Fruit fly (Drosophila melanogaster) whole organism, embryonic: ENCODE results near the gene CG6709.

Experiments used
- Atf6 ChIP-seq: fragments of 200-800 bp; sonication (Bioruptor generic); IDR thresholded peaks from 2 replicates; pipeline ENCODE4 v1.3.6; 2022; ENCODE audit warnings: missing biosample characterization, missing genetic modification characterization
- Awh ChIP-seq: fragments of 200-800 bp; sonication (Bioruptor generic); IDR thresholded peaks from 2 replicates; pipeline ENCODE4, ENCODE4 v1.3.6; 2022; ENCODE audit warnings: missing biosample characterization, missing genetic modification characterization
- Blimp-1 ChIP-seq: fragments of 200-800 bp; sonication (Bioruptor generic); optimal IDR thresholded peaks from 3 replicates; lab custom pipeline; 2018; ENCODE audit warnings: missing biosample characterization, missing genetic modification characterization, mild to moderate bottlenecking, moderate library complexity, missing genetic modification reagents
- CG10267 ChIP-seq: fragments of 200-800 bp; sonication (Bioruptor generic); optimal IDR thresholded peaks from 2 replicates; lab custom pipeline; 2018; ENCODE audit warnings: missing biosample characterization, mild to moderate bottlenecking, missing genetic modification characterization, moderate library complexity
- CG10274 ChIP-seq: fragments of 200-800 bp; sonication (Bioruptor generic); optimal IDR thresholded peaks from 3 replicates; lab custom pipeline; 2017; ENCODE audit warnings: missing biosample characterization, mild to moderate bottlenecking, missing genetic modification characterization
- CG10431 ChIP-seq: fragments of 200-800 bp; sonication (Bioruptor generic); optimal IDR thresholded peaks from 3 replicates; lab custom pipeline; 2018; ENCODE audit warnings: missing biosample characterization, mild to moderate bottlenecking, missing genetic modification characterization
- CG11560 ChIP-seq: fragments of 200-800 bp; sonication (Bioruptor generic); IDR thresholded peaks from 3 replicates; pipeline ENCODE4 v1.3.6; 2022; ENCODE audit warnings: missing biosample characterization, missing genetic modification characterization
- CG13424 ChIP-seq: fragments of 200-800 bp; sonication (Bioruptor generic); optimal IDR thresholded peaks from 2 replicates; lab custom pipeline; 2019; ENCODE audit warnings: missing biosample characterization, mild to moderate bottlenecking, missing genetic modification characterization, moderate library complexity
- CG13775 ChIP-seq: fragments of 200-800 bp; sonication (Bioruptor generic); optimal IDR thresholded peaks from 3 replicates; lab custom pipeline; 2017; ENCODE audit warnings: missing biosample characterization, mild to moderate bottlenecking, missing genetic modification characterization
- CG1529 ChIP-seq: fragments of 200-800 bp; sonication (Bioruptor generic); optimal IDR thresholded peaks from 3 replicates; lab custom pipeline; 2018; ENCODE audit warnings: missing biosample characterization, missing genetic modification characterization
- CG17328 ChIP-seq: fragments of 200-800 bp; sonication (Bioruptor generic); IDR thresholded peaks from 2 replicates; pipeline ENCODE4 v1.3.6; 2022; ENCODE audit warnings: missing biosample characterization, missing genetic modification characterization
- CG1832 ChIP-seq: fragments of 200-800 bp; sonication (Bioruptor generic); optimal IDR thresholded peaks from 2 replicates; lab custom pipeline; 2017; ENCODE audit warnings: missing biosample characterization, mild to moderate bottlenecking, missing genetic modification characterization, inconsistent platforms
- CG2199 ChIP-seq: fragments of 200-800 bp; sonication (Bioruptor generic); IDR thresholded peaks from 3 replicates; pipeline ENCODE4 v1.3.6; 2022; ENCODE audit warnings: missing biosample characterization, missing genetic modification characterization
- CG4820 ChIP-seq: fragments of 200-800 bp; sonication (Bioruptor generic); optimal IDR thresholded peaks from 3 replicates; lab custom pipeline; 2016; ENCODE audit warnings: missing biosample characterization, missing genetic modification characterization
- CG7987 ChIP-seq: fragments of 200-800 bp; sonication (Bioruptor generic); optimal IDR thresholded peaks from 2 replicates; lab custom pipeline; 2018; ENCODE audit warnings: missing biosample characterization, mild to moderate bottlenecking, missing genetic modification characterization, moderate library complexity
- CG9876 ChIP-seq: fragments of 200-800 bp; sonication (Bioruptor generic); optimal IDR thresholded peaks from 2 replicates; lab custom pipeline; 2016; ENCODE audit warnings: missing biosample characterization, missing genetic modification characterization
- Dip2 ChIP-seq: fragments of 200-800 bp; sonication (Bioruptor generic); IDR thresholded peaks from 2 replicates; pipeline ENCODE4 v1.3.6; 2022; ENCODE audit warnings: missing biosample characterization, missing genetic modification characterization
- Elba2 ChIP-seq: fragments of 200-800 bp; sonication (Bioruptor generic); optimal IDR thresholded peaks from 3 replicates; lab custom pipeline; 2016; ENCODE audit warnings: missing biosample characterization, missing genetic modification characterization
- Hmr ChIP-seq: fragments of 200-800 bp; sonication (Bioruptor generic); optimal IDR thresholded peaks from 3 replicates; lab custom pipeline; 2017; ENCODE audit warnings: mild to moderate bottlenecking, missing biosample characterization, missing genetic modification reagents, missing genetic modification characterization
- Hr39 ChIP-seq: fragments of >200 bp; optimal IDR thresholded peaks from 2 replicates; lab custom pipeline; 2017
- Max ChIP-seq: fragments of 200-800 bp; sonication (Bioruptor generic); optimal IDR thresholded peaks from 2 replicates; lab custom pipeline; 2016; ENCODE audit warnings: missing biosample characterization, mild to moderate bottlenecking, missing genetic modification characterization
- Meics ChIP-seq: fragments of 200-800 bp; sonication (Bioruptor generic); optimal IDR thresholded peaks from 2 replicates; lab custom pipeline; 2017; ENCODE audit warnings: missing biosample characterization, mild to moderate bottlenecking, missing genetic modification characterization
- Mrtf ChIP-seq: fragments of 200-800 bp; sonication (Bioruptor generic); IDR thresholded peaks from 3 replicates; pipeline ENCODE4 v1.3.6; 2022; ENCODE audit warnings: missing biosample characterization, missing genetic modification characterization
- Poxn ChIP-seq: fragments of 200-800 bp; sonication (Bioruptor generic); IDR thresholded peaks from 2 replicates; pipeline ENCODE4 v1.3.6; 2022; ENCODE audit warnings: missing biosample characterization, missing genetic modification characterization
- Ravus ChIP-seq: fragments of 200-800 bp; sonication (Bioruptor generic); IDR thresholded peaks from 2 replicates; pipeline ENCODE4 v1.3.6; 2022; ENCODE audit warnings: missing biosample characterization, missing genetic modification characterization
- Scr ChIP-seq: fragments of 200-800 bp; sonication (Bioruptor generic); IDR thresholded peaks from 2 replicates; pipeline ENCODE4 v1.3.6; 2022; ENCODE audit warnings: missing biosample characterization, missing genetic modification characterization; ENCODE audit not compliant: partially characterized antibody
- Side ChIP-seq: fragments of 200-800 bp; sonication (Bioruptor generic); optimal IDR thresholded peaks from 2 replicates; lab custom pipeline; 2016; ENCODE audit warnings: missing biosample characterization, missing genetic modification characterization
- Sox100B ChIP-seq: fragments of 200-800 bp; sonication (Bioruptor generic); optimal IDR thresholded peaks from 3 replicates; lab custom pipeline; 2018; ENCODE audit warnings: missing biosample characterization, mild to moderate bottlenecking, missing genetic modification characterization
- Ssrp ChIP-seq: fragments of 200-800 bp; sonication (Bioruptor generic); optimal IDR thresholded peaks from 2 replicates; lab custom pipeline; 2018; ENCODE audit warnings: missing biosample characterization, mild to moderate bottlenecking, missing genetic modification characterization, moderate library complexity
- Usf ChIP-seq: fragments of 200-800 bp; sonication (Bioruptor generic); optimal IDR thresholded peaks from 2 replicates; lab custom pipeline; 2017; ENCODE audit warnings: missing genotype, missing biosample characterization, missing genetic modification characterization
- YL-1 ChIP-seq: fragments of 200-800 bp; sonication (Bioruptor generic); optimal IDR thresholded peaks from 3 replicates; lab custom pipeline; 2017; ENCODE audit warnings: missing biosample characterization, mild to moderate bottlenecking, missing genetic modification characterization
- ara ChIP-seq: fragments of 200-800 bp; sonication (Bioruptor generic); IDR thresholded peaks from 2 replicates; pipeline ENCODE4 v1.3.6; 2022; ENCODE audit warnings: missing biosample characterization, missing genetic modification characterization
- corto ChIP-seq: fragments of 200-800 bp; sonication (Bioruptor generic); optimal IDR thresholded peaks from 2 replicates; lab custom pipeline; 2016; ENCODE audit warnings: missing biosample characterization, mild to moderate bottlenecking, missing genetic modification characterization, moderate library complexity
- crc ChIP-seq: fragments of 200-800 bp; sonication (Bioruptor generic); optimal IDR thresholded peaks from 2 replicates; lab custom pipeline; 2016; ENCODE audit warnings: missing biosample characterization, missing genetic modification characterization
- exex ChIP-seq: fragments of 200-800 bp; sonication (Bioruptor generic); optimal IDR thresholded peaks from 4 replicates; lab custom pipeline; 2018; ENCODE audit warnings: missing biosample characterization, mild to moderate bottlenecking, missing genetic modification characterization, moderate library complexity
- fd102C ChIP-seq: fragments of 200-800 bp; sonication (Bioruptor generic); optimal IDR thresholded peaks from 2 replicates; lab custom pipeline; 2018; ENCODE audit warnings: missing biosample characterization, mild to moderate bottlenecking, missing genetic modification characterization, moderate library complexity
- kah ChIP-seq: fragments of 200-800 bp; sonication (Bioruptor generic); optimal IDR thresholded peaks from 2 replicates; lab custom pipeline; 2018; ENCODE audit warnings: missing biosample characterization, mild to moderate bottlenecking, missing genetic modification characterization
- lola ChIP-seq, 3 experiments: fragments of >200 bp in 2 of 3; fragments of 200-800 bp in 1 of 3; sonication (Bioruptor generic) in 1 of 3; optimal IDR thresholded peaks; 2 replicates each; lab custom pipeline; 2017 to 2019; ENCODE audit warnings: missing biosample characterization in 3 of 3, missing genetic modification characterization in 3 of 3, mild to moderate bottlenecking in 1 of 3, moderate library complexity in 1 of 3
- lov ChIP-seq, 2 experiments: fragments of 200-800 bp in 1 of 2; fragments of >200 bp in 1 of 2; sonication (Bioruptor generic) in 1 of 2; IDR thresholded peaks in 1 of 2; optimal IDR thresholded peaks in 1 of 2; 2 replicates in 1 of 2; 3 replicates in 1 of 2; pipeline versions ENCODE4 v1.3.6 to Lab custom; 2017 to 2022; ENCODE audit warnings: missing biosample characterization in 1 of 2, missing genetic modification characterization in 1 of 2
- mld ChIP-seq: fragments of 200-800 bp; sonication (Bioruptor generic); IDR thresholded peaks from 3 replicates; pipeline ENCODE4 v1.3.6; 2022; ENCODE audit warnings: missing biosample characterization, missing genetic modification characterization; ENCODE audit not compliant: partially characterized antibody
- nmo ChIP-seq: fragments of 200-800 bp; sonication (Bioruptor generic); optimal IDR thresholded peaks from 2 replicates; lab custom pipeline; 2018; ENCODE audit warnings: missing biosample characterization, mild to moderate bottlenecking, missing genetic modification characterization, moderate library complexity
- run ChIP-seq: fragments of 200-800 bp; sonication (Bioruptor generic); optimal IDR thresholded peaks from 3 replicates; lab custom pipeline; 2018; ENCODE audit warnings: missing biosample characterization, mild to moderate bottlenecking, missing genetic modification characterization
- scrt ChIP-seq: fragments of 200-800 bp; sonication (Bioruptor generic); optimal IDR thresholded peaks from 2 replicates; lab custom pipeline; 2018; ENCODE audit warnings: missing biosample characterization, mild to moderate bottlenecking, missing genetic modification characterization, moderate library complexity
- slbo ChIP-seq: fragments of 200-800 bp; sonication (Bioruptor generic); IDR thresholded peaks from 2 replicates; pipeline ENCODE4 v1.3.6; 2022; ENCODE audit warnings: missing biosample characterization, missing genetic modification characterization
- sna ChIP-seq: fragments of 200-800 bp; sonication (Bioruptor generic); IDR thresholded peaks from 2 replicates; pipeline ENCODE4 v1.3.6; 2022; ENCODE audit warnings: missing biosample characterization, missing genetic modification characterization; ENCODE audit not compliant: partially characterized antibody
- sug ChIP-seq: fragments of 200-800 bp; optimal IDR thresholded peaks from 2 replicates; lab custom pipeline; 2019; ENCODE audit warnings: missing biosample characterization, mild to moderate bottlenecking, missing genetic modification characterization, moderate library complexity
- toy ChIP-seq: fragments of 200-800 bp; sonication (Bioruptor generic); IDR thresholded peaks from 2 replicates; pipeline ENCODE4 v1.3.6; 2022; ENCODE audit warnings: missing biosample characterization, missing genetic modification characterization
- trem ChIP-seq: fragments of 200-800 bp; optimal IDR thresholded peaks from 3 replicates; lab custom pipeline; 2019; ENCODE audit warnings: missing biosample characterization, mild to moderate bottlenecking, missing genetic modification characterization, moderate library complexity
- zen2 ChIP-seq: fragments of 200-800 bp; sonication (Bioruptor generic); IDR thresholded peaks from 3 replicates; pipeline ENCODE4 v1.3.6; 2022; ENCODE audit warnings: missing biosample characterization, missing genetic modification characterization; ENCODE audit not compliant: partially characterized antibody

The CG6709 gene

DNA sequence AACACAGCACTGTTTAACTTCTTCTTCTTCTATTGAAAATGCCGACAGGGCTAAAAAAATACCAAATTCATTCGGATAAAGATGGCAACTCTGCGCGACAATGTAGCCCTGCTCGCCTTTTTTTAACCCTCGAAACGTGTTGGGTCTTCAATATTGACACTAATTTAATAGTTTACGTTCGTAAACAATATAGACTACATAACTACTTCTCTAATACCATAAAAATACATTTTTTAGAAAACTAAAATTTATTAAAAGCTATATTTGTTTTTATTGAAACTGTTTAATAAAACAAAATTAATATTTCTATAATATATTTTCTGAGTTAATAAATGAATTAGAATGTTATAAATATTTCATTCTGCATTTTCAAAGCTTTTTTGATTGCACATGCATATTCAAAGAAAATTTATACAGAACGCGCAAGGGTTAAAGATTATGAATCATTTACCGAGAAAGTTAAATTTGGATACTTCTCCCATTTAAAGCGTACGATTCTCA, 5.9 kb downstream of the CG6709 start, which contains the start of the genes Taf2 and CalpB (continued):
- TF ChIP-seq lov (optimal IDR thresholded peaks at IDR 0.05; lab: Kevin White, UChicago) (no peak), lov (GFP tag; IDR thresholded peaks at IDR 0.05; lab: Robert Waterston, UW) (no peak), Dip2 (GFP tag; lab: Robert Waterston, UW) (no peak), run (tag; lab: Kevin White, UChicago) (peak; percentile 86), YL-1 (GFP tag; lab: Kevin White, UChicago) (peak; percentile 87), scrt (peak; percentile 56), CG10431 (GFP tag; lab: Kevin White, UChicago) (peak; percentile 62), trem (tag; lab: Kevin White, UChicago) (peak; percentile 92), Elba2 (no peak), Poxn (GFP tag; lab: Robert Waterston, UW) (no peak), CG1529 (GFP tag; lab: Kevin White, UChicago) (peak; percentile 34), fd102C (GFP tag; lab: Kevin White, UChicago) (no peak), CG4820 (peak; percentile 81), CG11560 (tag; lab: Robert Waterston, UW) (0 out of 3 replicates have a peak, but pooled peaks have one; percentile 22), Meics (GFP tag; lab: Kevin White, UChicago) (peak; percentile 92), CG10274 (no peak), kah (GFP tag; lab: Kevin White, UChicago) (peak; percentile 74), CG1832 (no peak), Ravus (no peak), ara (GFP tag; lab: Robert Waterston, UW) (peak; percentile 24; the same call in 1 of the 2 replicates), Ssrp (tag; lab: Kevin White, UChicago) (peak; percentile 86), sna (no peak), CG13424 (tag; lab: Kevin White, UChicago) (peak; percentile 90), CG17328 (GFP tag; lab: Robert Waterston, UW) (peak; percentile 73; the same call in 1 of the 2 replicates), sug (tag; lab: Kevin White, UChicago) (no peak), CG7987 (GFP tag; lab: Kevin White, UChicago) (no peak), exex (tag; lab: Kevin White, UChicago) (no peak), Sox100B (GFP tag; lab: Kevin White, UChicago) (peak; percentile 96), CG2199 (GFP tag; lab: Robert Waterston, UW) (0 out of 3 replicates have a peak, but pooled peaks have one; percentile 71), crc (GFP tag; lab: Kevin White, UChicago) (no peak), Atf6 (GFP tag; lab: Robert Waterston, UW) (peak; percentile 82), slbo (GFP tag; lab: Robert Waterston, UW) (peak; percentile 90), nmo (GFP tag; lab: Kevin White, UChicago) (peak; percentile 95), CG13775 (peak; percentile 85), corto (no peak), Usf (GFP tag; lab: Kevin White, UChicago) (peak; percentile 59), zen2 (GFP tag; lab: Robert Waterston, UW) (no peak), lola (GFP tag; optimal IDR thresholded peaks at IDR 0.05; lab: Kevin White, UChicago) (peak in 1 of 3 experiments; percentile 89), Max (peak; percentile 54), Mrtf (peak; percentile 51; the same call in 1 of the 3 replicates), toy (peak; percentile 66; the same call in 1 of the 2 replicates), CG10267 (peak; percentile 89), CG9876 (GFP tag; lab: Kevin White, UChicago) (peak; percentile 16), Hmr (GFP tag; lab: Kevin White, UChicago) (peak; percentile 85), Side (no peak), Awh (GFP tag; lab: Robert Waterston, UW) (peak; percentile 81), Scr (GFP tag; lab: Robert Waterston, UW) (0 out of 2 replicates have a peak, but pooled peaks have one; percentile 9), Hr39 (no peak), Blimp-1 (GFP tag; lab: Kevin White, UChicago) (peak; percentile 87), mld (GFP tag; lab: Robert Waterston, UW) (no peak)
